Fruit fly (Drosophila melanogaster) whole organism, prepupa: ENCODE measurements around the gene Sema5c.

Experiments
- CG10669 ChIP-seq: fragments of 200-800 bp; sonication (Bioruptor generic); optimal IDR thresholded peaks from 3 replicates; lab custom pipeline; 2018; ENCODE audit warnings: missing biosample characterization, mild to moderate bottlenecking, missing genetic modification characterization, moderate library complexity
- CG11762 ChIP-seq: fragments of 200-800 bp; sonication (Bioruptor generic); optimal IDR thresholded peaks from 3 replicates; lab custom pipeline; 2016; ENCODE audit warnings: missing biosample characterization, missing genetic modification characterization; ENCODE audit not compliant: insufficient read depth
- CG15336 ChIP-seq: fragments of 200-800 bp; sonication (Bioruptor generic); IDR thresholded peaks from 2 replicates; pipeline ENCODE4 v1.3.6; 2022; ENCODE audit warnings: missing biosample characterization, missing genetic modification characterization
- CG1621 ChIP-seq: fragments of 200-800 bp; sonication (Bioruptor generic); optimal IDR thresholded peaks from 3 replicates; lab custom pipeline; 2018; ENCODE audit warnings: missing biosample characterization, mild to moderate bottlenecking, missing genetic modification characterization
- CG16779 ChIP-seq: fragments of 200-800 bp; sonication (Bioruptor generic); optimal IDR thresholded peaks from 3 replicates; lab custom pipeline; 2017; ENCODE audit warnings: missing biosample characterization, mild to moderate bottlenecking, missing genetic modification characterization
- CG3032 ChIP-seq: fragments of 200-800 bp; optimal IDR thresholded peaks from 2 replicates; lab custom pipeline; 2019; ENCODE audit warnings: missing biosample characterization, mild to moderate bottlenecking, missing genetic modification characterization, moderate library complexity
- CG31627 ChIP-seq: fragments of 200-800 bp; sonication (Bioruptor generic); optimal IDR thresholded peaks from 3 replicates; lab custom pipeline; 2016; ENCODE audit warnings: missing biosample characterization, missing genetic modification characterization
- CG34406 ChIP-seq: fragments of 200-800 bp; sonication (Bioruptor generic); optimal IDR thresholded peaks from 3 replicates; lab custom pipeline; 2016; ENCODE audit warnings: missing biosample characterization, missing genetic modification characterization
- CG3919 ChIP-seq: fragments of 200-800 bp; sonication (Bioruptor generic); optimal IDR thresholded peaks from 3 replicates; lab custom pipeline; 2016; ENCODE audit warnings: missing biosample characterization, missing genetic modification characterization
- CG4318 ChIP-seq: fragments of 200-800 bp; sonication (Bioruptor generic); optimal IDR thresholded peaks from 3 replicates; lab custom pipeline; 2017; ENCODE audit warnings: missing biosample characterization, mild to moderate bottlenecking, missing genetic modification characterization
- CG6163 ChIP-seq: fragments of 200-800 bp; sonication (Bioruptor generic); IDR thresholded peaks from 3 replicates; pipeline ENCODE4 v1.3.6; 2022; ENCODE audit warnings: missing biosample characterization, missing genetic modification characterization
- CG6276 ChIP-seq: fragments of 200-800 bp; sonication (Bioruptor generic); optimal IDR thresholded peaks from 2 replicates; lab custom pipeline; 2017; ENCODE audit warnings: missing biosample characterization, mild to moderate bottlenecking, missing genetic modification characterization
- CG6854 ChIP-seq: fragments of 200-800 bp; sonication (Bioruptor generic); optimal IDR thresholded peaks from 2 replicates; lab custom pipeline; 2017; ENCODE audit warnings: missing biosample characterization, mild to moderate bottlenecking, missing genetic modification characterization
- CG7368 ChIP-seq: fragments of 200-800 bp; sonication (Bioruptor generic); optimal IDR thresholded peaks from 3 replicates; lab custom pipeline; 2016; ENCODE audit warnings: missing biosample characterization, missing genetic modification characterization
- CG8319 ChIP-seq: fragments of 200-800 bp; sonication (Bioruptor generic); optimal IDR thresholded peaks from 3 replicates; lab custom pipeline; 2016; ENCODE audit warnings: missing biosample characterization, missing genetic modification characterization
- CG8632 ChIP-seq: fragments of 200-800 bp; sonication (Bioruptor generic); optimal IDR thresholded peaks from 3 replicates; lab custom pipeline; 2016; ENCODE audit warnings: missing biosample characterization, missing genetic modification characterization
- Eip75B ChIP-seq: fragments of 200-800 bp; sonication (Bioruptor generic); optimal IDR thresholded peaks from 3 replicates; lab custom pipeline; 2016; ENCODE audit warnings: missing biosample characterization, missing genetic modification characterization
- Eip78C ChIP-seq: fragments of 200-800 bp; sonication (Bioruptor generic); peaks from one replicate; lab custom pipeline; 2016; ENCODE audit warnings: missing biosample characterization, missing genetic modification characterization
- Eip93F ChIP-seq: fragments of 200-800 bp; sonication (Bioruptor generic); optimal IDR thresholded peaks from 2 replicates; lab custom pipeline; 2016; ENCODE audit warnings: missing biosample characterization, mild to moderate bottlenecking, missing genetic modification characterization
- Ets21C ChIP-seq: fragments of 200-800 bp; sonication (Bioruptor generic); optimal IDR thresholded peaks from 3 replicates; lab custom pipeline; 2016; ENCODE audit warnings: missing biosample characterization, missing genetic modification characterization
- Ets96B ChIP-seq: fragments of 200-800 bp; optimal IDR thresholded peaks from 2 replicates; lab custom pipeline; 2019; ENCODE audit warnings: missing biosample characterization, mild to moderate bottlenecking, missing genetic modification characterization, moderate library complexity
- Gug ChIP-seq: fragments of 200-800 bp; sonication (Bioruptor generic); IDR thresholded peaks from 2 replicates; pipeline ENCODE4 v1.3.6; 2022; ENCODE audit warnings: missing biosample characterization, missing genetic modification characterization
- Lpt ChIP-seq: fragments of 200-800 bp; sonication (Bioruptor generic); optimal IDR thresholded peaks from 3 replicates; lab custom pipeline; 2016; ENCODE audit warnings: missing biosample characterization, missing genetic modification characterization
- Met ChIP-seq: fragments of 200-800 bp; sonication (Bioruptor generic); optimal IDR thresholded peaks from 3 replicates; lab custom pipeline; 2016; ENCODE audit warnings: missing biosample characterization, missing genetic modification characterization
- achi ChIP-seq: fragments of 200-800 bp; sonication (Bioruptor generic); optimal IDR thresholded peaks from 3 replicates; lab custom pipeline; 2016; ENCODE audit warnings: missing biosample characterization, missing genetic modification characterization
- acj6 ChIP-seq: fragments of 200-800 bp; sonication (Bioruptor generic); optimal IDR thresholded peaks from 3 replicates; lab custom pipeline; 2016; ENCODE audit warnings: missing biosample characterization, missing genetic modification characterization
- dac ChIP-seq: fragments of 200-800 bp; sonication (Bioruptor generic); optimal IDR thresholded peaks from 2 replicates; lab custom pipeline; 2017; ENCODE audit warnings: missing biosample characterization, mild to moderate bottlenecking, missing genetic modification characterization
- eg ChIP-seq: fragments of 200-800 bp; sonication (Bioruptor generic); IDR thresholded peaks from 3 replicates; pipeline ENCODE4 v1.3.6; 2022; ENCODE audit warnings: missing biosample characterization, missing genetic modification characterization
- esn ChIP-seq: fragments of 200-800 bp; sonication (Bioruptor generic); optimal IDR thresholded peaks from 2 replicates; lab custom pipeline; 2016; ENCODE audit warnings: missing biosample characterization, mild to moderate bottlenecking, missing genetic modification characterization, moderate library complexity
- fd59A ChIP-seq: fragments of 200-800 bp; sonication (Bioruptor generic); optimal IDR thresholded peaks from 2 replicates; lab custom pipeline; 2017; ENCODE audit warnings: missing biosample characterization, mild to moderate bottlenecking, missing genetic modification characterization, missing genetic modification reagents
- fd85E ChIP-seq: fragments of 200-800 bp; sonication (Bioruptor generic); optimal IDR thresholded peaks from 3 replicates; lab custom pipeline; 2016; ENCODE audit warnings: missing biosample characterization, missing genetic modification characterization
- fkh ChIP-seq: fragments of 200-800 bp; sonication (Bioruptor generic); optimal IDR thresholded peaks from 3 replicates; lab custom pipeline; 2017; ENCODE audit warnings: missing biosample characterization, mild to moderate bottlenecking, missing genetic modification characterization, moderate library complexity
- lz ChIP-seq: fragments of 200-800 bp; sonication (Bioruptor generic); optimal IDR thresholded peaks from 3 replicates; lab custom pipeline; 2016; ENCODE audit warnings: missing biosample characterization, missing genetic modification characterization
- net ChIP-seq: fragments of 200-800 bp; sonication (Bioruptor generic); optimal IDR thresholded peaks from 3 replicates; lab custom pipeline; 2016; ENCODE audit warnings: missing biosample characterization, missing genetic modification characterization
- spab ChIP-seq: fragments of 200-800 bp; sonication (Bioruptor generic); optimal IDR thresholded peaks from 2 replicates; lab custom pipeline; 2017; ENCODE audit warnings: missing biosample characterization, mild to moderate bottlenecking, missing genetic modification characterization, missing genetic modification reagents
- svp ChIP-seq: fragments of 200-800 bp; sonication (Bioruptor generic); peaks from one replicate; lab custom pipeline; 2016; ENCODE audit warnings: missing biosample characterization, missing genetic modification characterization
- topi ChIP-seq: fragments of 200-800 bp; sonication (Bioruptor generic); optimal IDR thresholded peaks from 3 replicates; lab custom pipeline; 2016; ENCODE audit warnings: missing biosample characterization, missing genetic modification characterization
- vri ChIP-seq: fragments of 200-800 bp; sonication (Bioruptor generic); optimal IDR thresholded peaks from 3 replicates; lab custom pipeline; 2016; ENCODE audit warnings: missing biosample characterization, mild to moderate bottlenecking, missing genetic modification characterization

Gene Sema5c

dm6 chr3L:12050629-12051028, 31.0 kb downstream of the Sema5c start (continued):
- TF ChIP-seq CG6163 (GFP tag; lab: Robert Waterston, UW): no peak
- no peak for TF ChIP-seq CG8632 (GFP tag; lab: Kevin White, UChicago)
- peak; percentile 7 for TF ChIP-seq CG4318 (GFP tag; lab: Kevin White, UChicago)
- no peak for TF ChIP-seq topi (GFP tag; lab: Kevin White, UChicago)
- TF ChIP-seq achi (GFP tag; lab: Kevin White, UChicago): no peak
- peak; percentile 21 for TF ChIP-seq CG10669 (GFP tag; lab: Kevin White, UChicago)
- TF ChIP-seq CG31627 (GFP tag; lab: Kevin White, UChicago): no peak
- peak; percentile 63 for TF ChIP-seq eg (GFP tag; lab: Robert Waterston, UW)
- TF ChIP-seq spab: no peak
- TF ChIP-seq esn: no peak
- peak; percentile 17 for TF ChIP-seq CG6276
- peak; percentile 2 for TF ChIP-seq CG3032 (tag; lab: Kevin White, UChicago)
- no peak for TF ChIP-seq Met (GFP tag; lab: Kevin White, UChicago)
- TF ChIP-seq Gug (GFP tag; lab: Robert Waterston, UW): peak; percentile 40; the same call in 1 of the 2 replicates
- TF ChIP-seq CG11762 (GFP tag; lab: Kevin White, UChicago): no peak
- no peak for TF ChIP-seq fd85E (GFP tag; lab: Kevin White, UChicago)
- peak; percentile 81 for TF ChIP-seq Eip78C
- TF ChIP-seq CG7368 (GFP tag; lab: Kevin White, UChicago): no peak
- TF ChIP-seq CG1621 (tag; lab: Kevin White, UChicago): no peak
- TF ChIP-seq Eip93F (GFP tag; lab: Kevin White, UChicago): no peak
- no peak for TF ChIP-seq fkh (GFP tag; lab: Kevin White, UChicago)
- no peak for TF ChIP-seq CG8319

DNA sequence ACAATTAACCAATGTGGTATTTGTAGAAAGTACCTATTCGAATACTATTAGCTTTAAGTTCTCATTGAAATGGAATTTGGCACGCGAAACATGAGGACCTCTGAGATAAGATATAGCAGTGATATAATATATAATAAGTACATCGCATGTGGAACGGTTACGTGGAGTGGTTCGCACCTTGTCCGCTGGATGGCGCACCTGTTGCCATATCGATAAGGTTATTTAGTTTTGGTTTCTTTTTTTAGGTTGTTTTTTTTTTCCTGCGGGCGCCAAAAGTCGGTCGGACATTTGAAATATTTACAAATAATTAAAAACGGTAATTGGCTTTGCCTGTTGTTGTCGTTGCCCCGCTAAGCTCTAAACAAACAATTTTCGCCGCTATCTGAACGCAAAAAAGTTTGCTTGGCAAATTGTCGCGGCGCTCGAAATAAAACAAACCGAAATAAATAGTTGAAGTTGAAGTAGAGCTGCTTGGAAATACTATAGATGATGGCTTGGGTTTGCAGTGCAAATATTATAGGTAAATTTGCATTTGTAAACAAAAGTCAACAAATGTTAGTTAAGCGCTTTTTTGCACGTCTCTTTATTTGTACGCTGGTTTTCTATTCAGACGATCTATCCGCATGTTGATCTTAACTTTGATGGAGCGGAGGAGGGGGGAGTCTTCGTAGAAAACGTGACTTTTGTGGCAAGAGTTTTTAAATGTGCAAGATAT, 31.9 kb downstream of the Sema5c start:
- TF ChIP-seq spab (no peak), CG8632 (GFP tag; lab: Kevin White, UChicago) (no peak), Eip93F (GFP tag; lab: Kevin White, UChicago) (no peak), Gug (GFP tag; lab: Robert Waterston, UW) (no peak), CG15336 (no peak), svp (GFP tag; lab: Kevin White, UChicago) (no peak), CG4318 (GFP tag; lab: Kevin White, UChicago) (no peak), Ets96B (tag; lab: Kevin White, UChicago) (no peak), fkh (GFP tag; lab: Kevin White, UChicago) (peak; percentile 51), CG3919 (GFP tag; lab: Kevin White, UChicago) (no peak), CG6163 (GFP tag; lab: Robert Waterston, UW) (0 out of 3 replicates have a peak, but pooled peaks have one; percentile 22), net (no peak), CG34406 (GFP tag; lab: Kevin White, UChicago) (no peak), CG6854 (no peak), vri (GFP tag; lab: Kevin White, UChicago) (peak; percentile 25), CG16779 (tag; lab: Kevin White, UChicago) (no peak), Lpt (no peak), acj6 (GFP tag; lab: Kevin White, UChicago) (no peak), CG7368 (GFP tag; lab: Kevin White, UChicago) (no peak), CG3032 (tag; lab: Kevin White, UChicago) (no peak)

- TF ChIP-seq CG31627 (GFP tag; lab: Kevin White, UChicago): no peak
- TF ChIP-seq fkh (GFP tag; lab: Kevin White, UChicago): peak; percentile 95
These were observed 36.2 kb downstream of the Sema5c start for dm6 chr3L:12045443-12045842.

- TF ChIP-seq CG3032 (tag; lab: Kevin White, UChicago) (no peak), Eip75B (GFP tag; lab: Kevin White, UChicago) (no peak), CG31627 (GFP tag; lab: Kevin White, UChicago) (no peak), dac (GFP tag; lab: Kevin White, UChicago) (no peak), topi (GFP tag; lab: Kevin White, UChicago) (no peak), CG1621 (tag; lab: Kevin White, UChicago) (no peak), CG11762 (GFP tag; lab: Kevin White, UChicago) (no peak), net (no peak), CG8319 (no peak), svp (GFP tag; lab: Kevin White, UChicago) (no peak), CG34406 (GFP tag; lab: Kevin White, UChicago) (no peak), CG7368 (GFP tag; lab: Kevin White, UChicago) (no peak), Ets21C (no peak), fkh (GFP tag; lab: Kevin White, UChicago) (no peak), lz (GFP tag; lab: Kevin White, UChicago) (no peak), Ets96B (tag; lab: Kevin White, UChicago) (no peak), fd59A (GFP tag; lab: Kevin White, UChicago) (no peak), vri (GFP tag; lab: Kevin White, UChicago) (no peak), spab (no peak)
These were observed 37.4 kb downstream of the Sema5c start, which contains the start of gene CG43638 for dm6 chr3L:12044279-12044678. TSS of gene CG43638 (plus strand) at chr3L:12044579.
